Fruit fly (Drosophila melanogaster): Measurements from ENCODE around the gene CG7778.

The CG7778 gene

dm6 chr2L:8299194-8299811 is 47.1 kb upstream of the CG7778 start (continued):
- TF ChIP-seq pzg (GFP tag; optimal IDR thresholded peaks at IDR 0.05), result no peak
- no peak for TF ChIP-seq Hsf (GFP tag; optimal IDR thresholded peaks at IDR 0.05)
- TF ChIP-seq CG34422 (GFP tag; IDR thresholded peaks at IDR 0.05), result no peak
- no peak for TF ChIP-seq CG6791 (GFP tag; IDR thresholded peaks at IDR 0.05; ENCODE audit: partially characterized antibody)
- no peak for TF ChIP-seq Hey (tag; optimal IDR thresholded peaks at IDR 0.05)
- no peak for TF ChIP-seq CHES-1-like (GFP tag; optimal IDR thresholded peaks at IDR 0.05)
- no peak for TF ChIP-seq h (optimal IDR thresholded peaks at IDR 0.05)
- no peak for TF ChIP-seq toy (GFP tag; IDR thresholded peaks at IDR 0.05)
- TF ChIP-seq CG4360 (GFP tag; IDR thresholded peaks at IDR 0.05), result no peak
- TF ChIP-seq Awh (GFP tag; IDR thresholded peaks at IDR 0.05), result no peak
- TF ChIP-seq HLH54F (GFP tag; optimal IDR thresholded peaks at IDR 0.05), result no peak
- no peak for TF ChIP-seq CG17802 (tag; optimal IDR thresholded peaks at IDR 0.05)
- no peak for TF ChIP-seq CG8478 (optimal IDR thresholded peaks at IDR 0.05)
- TF ChIP-seq Stat92E (GFP tag; optimal IDR thresholded peaks at IDR 0.05), result no peak
- TF ChIP-seq onecut (GFP tag; IDR thresholded peaks at IDR 0.05), result no peak
- 0 out of 3 replicates have a peak, but pooled peaks have one; percentile 15 for TF ChIP-seq row (GFP tag; IDR thresholded peaks at IDR 0.05)
- no peak for TF ChIP-seq CG1602 (GFP tag; optimal IDR thresholded peaks at IDR 0.05)
- TF ChIP-seq bigmax (GFP tag; optimal IDR thresholded peaks at IDR 0.05), result no peak
- no peak for TF ChIP-seq CG1647 (GFP tag; optimal IDR thresholded peaks at IDR 0.05)
- no peak for TF ChIP-seq NfI (GFP tag; optimal IDR thresholded peaks at IDR 0.05)
- no peak for TF ChIP-seq Dref (GFP tag; IDR thresholded peaks at IDR 0.05)
- peak; percentile 83 for TF ChIP-seq lbe (GFP tag; optimal IDR thresholded peaks at IDR 0.05)
- no peak for TF ChIP-seq CG18599 (GFP tag; optimal IDR thresholded peaks at IDR 0.05)
- TF ChIP-seq Bgb (GFP tag; IDR thresholded peaks at IDR 0.05; ENCODE audit: partially characterized antibody), result no peak
- no peak for TF ChIP-seq hkb (optimal IDR thresholded peaks at IDR 0.05)
- 0 out of 2 replicates have a peak, but pooled peaks have one; percentile 22 for TF ChIP-seq hkb (GFP tag; IDR thresholded peaks at IDR 0.05)
- peak; percentile 19 for TF ChIP-seq CG10979 (tag; optimal IDR thresholded peaks at IDR 0.05)
- 0 out of 3 replicates have a peak, but pooled peaks have one; percentile 29 for TF ChIP-seq CG17361 (GFP tag; IDR thresholded peaks at IDR 0.05)
- TF ChIP-seq CG32532 (GFP tag; IDR thresholded peaks at IDR 0.05), result no peak
- TF ChIP-seq MBD-R2 (GFP tag; IDR thresholded peaks at IDR 0.05), result no peak
- no peak for TF ChIP-seq CG17186 (GFP tag; optimal IDR thresholded peaks at IDR 0.05)
- TF ChIP-seq CG1603 (tag; optimal IDR thresholded peaks at IDR 0.05), result no peak
- TF ChIP-seq Xrp1 (GFP tag; IDR thresholded peaks at IDR 0.05), result peak; percentile 15; the same call in 1 of the 2 replicates
- no peak for TF ChIP-seq abd-A (tag; optimal IDR thresholded peaks at IDR 0.05)
- TF ChIP-seq fd102C (GFP tag; optimal IDR thresholded peaks at IDR 0.05), result no peak
- peak; percentile 34 for TF ChIP-seq Med (GFP tag)
- no peak for TF ChIP-seq ttk (GFP tag; IDR thresholded peaks at IDR 0.05)
- no peak for TF ChIP-seq fd96Cb (tag; optimal IDR thresholded peaks at IDR 0.05)
- no peak for TF ChIP-seq emc (GFP tag; optimal IDR thresholded peaks at IDR 0.05)
- TF ChIP-seq D (optimal IDR thresholded peaks at IDR 0.05), result no peak
- TF ChIP-seq D (GFP tag; optimal IDR thresholded peaks at IDR 0.05), result no peak
- no peak for TF ChIP-seq slou (GFP tag; optimal IDR thresholded peaks at IDR 0.05)
- TF ChIP-seq CG9727 (GFP tag; optimal IDR thresholded peaks at IDR 0.05), result peak; percentile 10
- TF ChIP-seq CG6854 (GFP tag; optimal IDR thresholded peaks at IDR 0.05), result no peak
- peak; percentile 31; the same call in 1 of the 3 replicates for TF ChIP-seq Opbp (GFP tag; IDR thresholded peaks at IDR 0.05; ENCODE audit: partially characterized antibody)
- TF ChIP-seq prd (optimal IDR thresholded peaks at IDR 0.05), result no peak
- peak; percentile 16; the same call in 1 of the 3 replicates for TF ChIP-seq prd (GFP tag; IDR thresholded peaks at IDR 0.05)
- no peak for TF ChIP-seq CG3407 (GFP tag; optimal IDR thresholded peaks at IDR 0.05)
- TF ChIP-seq gem (tag; optimal IDR thresholded peaks at IDR 0.05), result no peak
- no peak for TF ChIP-seq CG10147 (GFP tag; optimal IDR thresholded peaks at IDR 0.05)
- TF ChIP-seq Drgx (GFP tag; IDR thresholded peaks at IDR 0.05), result peak; percentile 46; the same call in 1 of the 2 replicates

All from whole organism, embryonic.